Worm (Caenorhabditis elegans) whole organism, L3 larva: ENCODE results near the gene copb-1.

Experiments used
- ama-1 ChIP-seq: fragments of 150-350 bp; optimal IDR thresholded peaks from 2 replicates; lab custom pipeline; 2018
- ceh-16 ChIP-seq: sonication (generic microtip); optimal IDR thresholded peaks from 2 replicates; lab custom pipeline; 2017; ENCODE audit warnings: missing biosample characterization, missing genetic modification characterization
- ceh-9 ChIP-seq: sonication (generic microtip); optimal IDR thresholded peaks from 2 replicates; lab custom pipeline; 2018; ENCODE audit warnings: missing biosample characterization, missing genetic modification characterization
- elt-3 ChIP-seq, 3 experiments: fragments of 150-350 bp in 1 of 3; sonication (generic microtip) in 2 of 3; optimal IDR thresholded peaks; 2 replicates in 2 of 3; 4 replicates in 1 of 3; lab custom pipeline; 2014 to 2017; ENCODE audit warnings: missing biosample characterization in 3 of 3, missing genetic modification characterization in 3 of 3
- eor-1 ChIP-seq, 2 experiments: fragments of 150-350 bp; optimal IDR thresholded peaks; 2 replicates each; lab custom pipeline; 2014 to 2018; ENCODE audit warnings: missing biosample characterization in 2 of 2, missing genetic modification characterization in 2 of 2
- jun-1 ChIP-seq: fragments of 150-350 bp; optimal IDR thresholded peaks from 2 replicates; lab custom pipeline; 2014; ENCODE audit warnings: missing biosample characterization, missing genetic modification reagents, missing genetic modification characterization
- nhr-237 ChIP-seq: fragments of 150-350 bp; optimal IDR thresholded peaks from 2 replicates; lab custom pipeline; 2014; ENCODE audit warnings: missing biosample characterization, missing genetic modification characterization
- nhr-76 ChIP-seq: fragments of 150-350 bp; sonication (generic microtip); optimal IDR thresholded peaks from 5 replicates; lab custom pipeline; 2014; ENCODE audit warnings: missing biosample characterization, missing genetic modification characterization
- nhr-77 ChIP-seq: fragments of 150-350 bp; optimal IDR thresholded peaks from 2 replicates; lab custom pipeline; 2014; ENCODE audit warnings: missing biosample characterization, missing genetic modification characterization
- snpc-4 ChIP-seq: fragments of 150-350 bp; optimal IDR thresholded peaks from 2 replicates; lab custom pipeline; 2014; ENCODE audit warnings: missing biosample characterization, missing genetic modification characterization
- unc-62 ChIP-seq: fragments of 150-350 bp; sonication (generic microtip); optimal IDR thresholded peaks from 4 replicates; lab custom pipeline; 2014; ENCODE audit warnings: missing biosample characterization, missing genetic modification reagents, missing genetic modification characterization

- TF ChIP-seq nhr-77 (tag; lab: Kevin White, UChicago): no peak
- no peak for TF ChIP-seq unc-62 (GFP tag; lab: Kevin White, UChicago)
- TF ChIP-seq jun-1 (tag; lab: Kevin White, UChicago): no peak
- TF ChIP-seq nhr-237 (tag; lab: Kevin White, UChicago): no peak
- TF ChIP-seq ceh-16 (tag; lab: Kevin White, UChicago): no peak
- TF ChIP-seq nhr-76 (tag; lab: Kevin White, UChicago): no peak
- no peak for TF ChIP-seq elt-3 (tag; optimal IDR thresholded peaks at IDR 0.05; lab: Kevin White, UChicago)
- no peak for TF ChIP-seq eor-1 (tag; optimal IDR thresholded peaks at IDR 0.05; lab: Kevin White, UChicago)
- TF ChIP-seq ceh-9 (tag; lab: Kevin White, UChicago): no peak
- TF ChIP-seq ama-1: no peak
- no peak for TF ChIP-seq snpc-4 (tag; lab: Kevin White, UChicago)
Observed at ce11 chrII:3113934-3114333, 35.3 kb downstream of the copb-1 start, which contains the start of gene clec-123.
